Worm (Caenorhabditis elegans): Measurements from ENCODE around the gene oac-29.

oac-29 gene

DNA sequence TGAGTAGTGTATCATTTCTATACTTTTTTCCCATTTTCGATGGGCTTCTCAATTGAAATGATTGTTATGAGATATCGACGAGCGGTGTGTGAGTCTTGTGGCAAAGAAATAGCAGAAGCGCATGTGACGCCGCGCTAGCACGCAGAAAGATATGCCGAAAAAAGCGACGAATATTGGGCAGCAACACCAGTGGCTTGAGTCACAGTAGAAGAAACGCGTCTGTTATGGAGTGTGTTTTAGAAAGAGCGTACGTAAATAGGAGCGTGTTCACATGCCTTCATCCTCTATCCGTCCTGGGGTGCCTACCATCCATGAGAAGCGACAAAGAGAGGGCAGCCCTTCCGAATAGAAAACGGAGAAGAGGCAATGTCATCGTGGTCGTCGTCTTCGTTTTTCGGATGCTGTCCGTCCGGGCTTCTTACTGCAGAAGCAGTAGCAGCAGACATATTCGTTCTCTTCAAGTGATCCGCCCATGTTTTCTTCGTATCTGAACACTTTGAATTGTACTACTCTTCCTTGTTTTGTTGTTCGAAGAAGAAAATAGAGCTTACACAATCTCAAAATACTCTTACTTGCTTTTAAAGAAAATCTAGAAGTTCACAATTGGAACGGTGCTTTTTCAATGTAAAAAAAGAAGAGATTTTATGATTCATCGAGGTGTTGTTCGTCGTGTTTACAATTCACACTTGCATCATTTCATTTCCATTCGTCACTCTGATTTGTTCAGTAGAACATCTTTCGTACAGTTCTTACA lies 25.5 kb downstream of the oac-29 start:
- TF ChIP-seq nhr-71 (tag; optimal IDR thresholded peaks at IDR 0.05) = peak; percentile 0
- peak; percentile 7 for TF ChIP-seq xbp-1 (tag; optimal IDR thresholded peaks at IDR 0.05)
- TF ChIP-seq nhr-47 (tag; optimal IDR thresholded peaks at IDR 0.05) = peak; percentile 19
- TF ChIP-seq fkh-10 (GFP tag; optimal IDR thresholded peaks at IDR 0.05) = no peak
- peak; percentile 79 for TF ChIP-seq lin-14 (GFP tag; optimal IDR thresholded peaks at IDR 0.05)
- TF ChIP-seq skn-1 (tag; optimal IDR thresholded peaks at IDR 0.05) = no peak
- no peak for TF ChIP-seq swsn-7 (tag; optimal IDR thresholded peaks at IDR 0.05)
- TF ChIP-seq fkh-8 (tag; optimal IDR thresholded peaks at IDR 0.05) = peak; percentile 42
- no peak for TF ChIP-seq nhr-84 (tag; optimal IDR thresholded peaks at IDR 0.05)
- TF ChIP-seq pax-3 (tag; optimal IDR thresholded peaks at IDR 0.05) = no peak
- TF ChIP-seq ceh-82 (tag; optimal IDR thresholded peaks at IDR 0.05) = peak in 1 of 3 experiments; percentile 21
- peak in 1 of 2 experiments; percentile 21 for TF ChIP-seq mdl-1 (tag; optimal IDR thresholded peaks at IDR 0.05)
- TF ChIP-seq lsy-2 (tag; optimal IDR thresholded peaks at IDR 0.05) = peak in 1 of 2 experiments; percentile 22
- TF ChIP-seq blmp-1 (tag; optimal IDR thresholded peaks at IDR 0.05) = peak; percentile 13

DNA sequence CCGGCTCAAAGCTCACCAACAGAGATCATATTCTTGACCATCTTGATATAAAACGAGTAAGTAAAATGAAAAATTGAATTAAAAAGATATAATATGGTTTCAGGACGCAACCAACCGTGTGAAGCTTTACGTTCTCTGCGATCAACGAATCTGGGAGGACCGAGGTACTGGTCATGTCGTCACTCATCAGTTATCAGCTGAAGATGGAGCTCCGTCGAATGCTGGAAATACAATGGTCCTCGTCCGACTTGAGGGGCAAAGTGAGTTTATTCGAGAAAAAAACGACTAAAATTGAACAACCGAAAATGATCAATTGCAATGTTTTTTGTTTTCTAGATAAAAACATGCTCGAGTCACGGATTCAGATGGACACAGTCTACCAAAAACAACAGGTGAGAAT lies 27.0 kb downstream of the oac-29 start:
- no peak for TF ChIP-seq efl-1 (optimal IDR thresholded peaks at IDR 0.05)
- TF ChIP-seq efl-1 (GFP tag; optimal IDR thresholded peaks at IDR 0.05 in 1 of 2) = peak in 1 of 2 experiments; percentile 50
- no peak for TF ChIP-seq nhr-237 (tag; optimal IDR thresholded peaks at IDR 0.05)

DNA sequence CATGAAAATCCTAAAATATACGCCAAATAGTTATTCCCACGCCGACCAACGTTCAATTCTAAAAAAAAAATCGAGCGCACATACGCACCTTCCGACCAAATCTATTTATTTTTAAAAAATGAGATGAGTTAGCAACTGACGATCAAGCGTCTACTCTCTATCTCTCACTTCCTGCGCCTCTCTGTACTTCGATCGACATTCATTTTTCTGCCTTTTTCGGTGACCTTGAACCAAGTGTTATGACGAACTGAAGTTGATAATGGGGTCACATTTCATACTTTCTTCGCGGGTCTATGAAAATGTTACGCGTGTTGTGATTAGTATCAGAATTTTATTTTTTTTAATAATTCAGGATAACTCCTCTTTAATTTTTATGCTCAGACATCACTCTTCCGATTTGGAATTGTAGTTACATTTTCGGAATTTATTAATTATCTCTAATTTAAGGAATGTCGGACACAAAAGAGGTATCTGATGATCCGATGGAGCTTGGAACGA lies 28.1 kb downstream of the oac-29 start, which contains the start of gene smk-1:
Gene smk-1 (plus strand): TSS at position 448 of the 498 bp plus-strand sequence.
- no peak for TF ChIP-seq isw-1 (GFP tag; IDR thresholded peaks at IDR 0.05)
- TF ChIP-seq hlh-17 (GFP tag; optimal IDR thresholded peaks at IDR 0.05; ENCODE audit: borderline replicate concordance) = no peak
- TF ChIP-seq nhr-20 (tag; optimal IDR thresholded peaks at IDR 0.05) = peak; percentile 42
- no peak for TF ChIP-seq nhr-84 (tag; optimal IDR thresholded peaks at IDR 0.05)
- no peak for TF ChIP-seq tbx-2 (tag; optimal IDR thresholded peaks at IDR 0.05)
- TF ChIP-seq lin-39 (tag; optimal IDR thresholded peaks at IDR 0.05) = no peak
- TF ChIP-seq mep-1 (tag; optimal IDR thresholded peaks at IDR 0.05) = peak; percentile 34
- no peak for TF ChIP-seq jun-1 (tag; optimal IDR thresholded peaks at IDR 0.05)
- no peak for TF ChIP-seq sox-4 (tag; optimal IDR thresholded peaks at IDR 0.05)
- no peak for TF ChIP-seq ceh-90 (tag; optimal IDR thresholded peaks at IDR 0.05)
- TF ChIP-seq ceh-82 (tag; optimal IDR thresholded peaks at IDR 0.05) = no peak
- no peak for TF ChIP-seq ceh-63 (GFP tag; optimal IDR thresholded peaks at IDR 0.05)
- peak in 1 of 2 experiments; percentile 11 for TF ChIP-seq mdl-1 (tag; optimal IDR thresholded peaks at IDR 0.05)
- TF ChIP-seq egl-13 (tag; optimal IDR thresholded peaks at IDR 0.05) = no peak
- TF ChIP-seq snu-23 (GFP tag; optimal IDR thresholded peaks at IDR 0.05) = peak; percentile 38
- no peak for TF ChIP-seq xbp-1 (tag; optimal IDR thresholded peaks at IDR 0.05)
- TF ChIP-seq lin-14 (GFP tag; optimal IDR thresholded peaks at IDR 0.05) = peak; percentile 67
- no peak for TF ChIP-seq vab-15 (tag; optimal IDR thresholded peaks at IDR 0.05)
- TF ChIP-seq nhr-19 (GFP tag; conservative IDR thresholded peaks at IDR 0.05) = 0 out of 2 replicates have a peak, but pooled peaks have one; percentile 3
- TF ChIP-seq unc-62 (GFP tag; optimal IDR thresholded peaks at IDR 0.05) = no peak
- TF ChIP-seq nhr-28 (tag; optimal IDR thresholded peaks at IDR 0.05) = no peak
- TF ChIP-seq nhr-85 (tag) = peak; percentile 77
- TF ChIP-seq pax-3 (tag; optimal IDR thresholded peaks at IDR 0.05) = no peak
- peak in 1 of 2 experiments; percentile 16 for TF ChIP-seq lin-35 (GFP tag; optimal IDR thresholded peaks at IDR 0.05)
- no peak for TF ChIP-seq fkh-10 (GFP tag; optimal IDR thresholded peaks at IDR 0.05)
- no peak for TF ChIP-seq sptf-1 (tag; optimal IDR thresholded peaks at IDR 0.05)
- peak; percentile 45 for TF ChIP-seq nhr-71 (tag; optimal IDR thresholded peaks at IDR 0.05)
- TF ChIP-seq zag-1 (tag; optimal IDR thresholded peaks at IDR 0.05) = no peak
- TF ChIP-seq blmp-1 (tag; optimal IDR thresholded peaks at IDR 0.05) = peak; percentile 85
- no peak for TF ChIP-seq lin-13 (GFP tag; optimal IDR thresholded peaks at IDR 0.05)
- TF ChIP-seq irx-1 (tag; optimal IDR thresholded peaks at IDR 0.05) = no peak
- TF ChIP-seq F16B12.6 (tag; optimal IDR thresholded peaks at IDR 0.05) = no peak
- no peak for TF ChIP-seq ama-1 (optimal IDR thresholded peaks at IDR 0.05)
- no peak for TF ChIP-seq rnt-1 (tag; optimal IDR thresholded peaks at IDR 0.05)
- no peak for TF ChIP-seq fkh-4 (tag; optimal IDR thresholded peaks at IDR 0.05; ENCODE audit: borderline replicate concordance)
- TF ChIP-seq sup-37 (GFP tag; optimal IDR thresholded peaks at IDR 0.05) = no peak
- TF ChIP-seq ceh-8 (GFP tag; optimal IDR thresholded peaks at IDR 0.05) = no peak
- no peak for TF ChIP-seq unc-98 (GFP tag; IDR thresholded peaks at IDR 0.05)
- TF ChIP-seq elt-3 (tag; optimal IDR thresholded peaks at IDR 0.05) = peak in 3 of 6 experiments; percentile 9 to 79 (median 12)
- peak; percentile 3 for TF ChIP-seq swsn-7 (tag; optimal IDR thresholded peaks at IDR 0.05)

Measured in whole organism, L1 larva.